Worm (Caenorhabditis elegans) whole organism, mixed stage, embryonic: ENCODE data around the gene F08H9.2.

Source experiments
- blmp-1 ChIP-seq: fragments of 150-350 bp; optimal IDR thresholded peaks from 2 replicates; lab custom pipeline; 2014; ENCODE audit warnings: missing biosample characterization, missing genetic modification characterization
- ceh-43 ChIP-seq: fragments of 200-800 bp; sonication (Bioruptor generic); optimal IDR thresholded peaks from 2 replicates; lab custom pipeline; 2018; ENCODE audit warnings: mild to moderate bottlenecking, missing genetic modification characterization, moderate library complexity, missing compliant biosample characterization
- ces-1 ChIP-seq: fragments of 150-350 bp; optimal IDR thresholded peaks from 2 replicates; lab custom pipeline; 2014; ENCODE audit warnings: missing biosample characterization, missing genetic modification reagents, missing genetic modification characterization
- elt-3 ChIP-seq: fragments of 150-350 bp; optimal IDR thresholded peaks from 2 replicates; lab custom pipeline; 2014; ENCODE audit warnings: missing biosample characterization, missing genetic modification characterization
- lin-13 ChIP-seq: fragments of 150-350 bp; optimal IDR thresholded peaks from 2 replicates; lab custom pipeline; 2014; ENCODE audit warnings: missing biosample characterization, missing genetic modification characterization
- lsy-2 ChIP-seq: fragments of 150-350 bp; optimal IDR thresholded peaks from 2 replicates; lab custom pipeline; 2014; ENCODE audit warnings: missing biosample characterization, missing genetic modification characterization
- mab-5 ChIP-seq: fragments of 150-350 bp; optimal IDR thresholded peaks from 2 replicates; lab custom pipeline; 2014; ENCODE audit warnings: missing biosample characterization, missing genetic modification characterization
- nhr-12 ChIP-seq: fragments of 150-350 bp; optimal IDR thresholded peaks from 2 replicates; lab custom pipeline; 2014; ENCODE audit warnings: missing biosample characterization, missing genetic modification characterization
- nhr-76 ChIP-seq: sonication (generic microtip); optimal IDR thresholded peaks from 2 replicates; lab custom pipeline; 2017; ENCODE audit warnings: missing biosample characterization, missing genetic modification characterization
- pha-4 ChIP-seq: fragments of 150-350 bp; optimal IDR thresholded peaks from 2 replicates; lab custom pipeline; 2018; ENCODE audit warnings: missing biosample characterization, missing genetic modification reagents, missing genetic modification characterization
- snpc-4 ChIP-seq: fragments of 150-350 bp; optimal IDR thresholded peaks from 2 replicates; lab custom pipeline; 2014; ENCODE audit warnings: missing biosample characterization, missing genetic modification characterization
- tbx-8 ChIP-seq: fragments of 200-800 bp; sonication (Bioruptor generic); optimal IDR thresholded peaks from 2 replicates; lab custom pipeline; 2018; ENCODE audit warnings: mild to moderate bottlenecking, missing genetic modification characterization, moderate library complexity, missing compliant biosample characterization
- unc-39 ChIP-seq: fragments of 150-350 bp; optimal IDR thresholded peaks from 2 replicates; lab custom pipeline; 2014; ENCODE audit warnings: missing biosample characterization, missing genetic modification characterization
- unc-62 ChIP-seq: fragments of 150-350 bp; optimal IDR thresholded peaks from 2 replicates; lab custom pipeline; 2014; ENCODE audit warnings: missing biosample characterization, missing genetic modification reagents, missing genetic modification characterization

ce11 chrV:14417735-14418134 is 42.7 kb upstream of the F08H9.2 start, which contains the start of the genes nxf-2 and set-31:
- no peak for TF ChIP-seq lin-13 (tag; lab: Kevin White, UChicago)
- TF ChIP-seq unc-62 (GFP tag; lab: Kevin White, UChicago), result no peak
- no peak for TF ChIP-seq snpc-4 (tag; lab: Kevin White, UChicago)
- TF ChIP-seq lsy-2 (tag; lab: Kevin White, UChicago), result no peak
- no peak for TF ChIP-seq blmp-1 (tag; lab: Kevin White, UChicago)
- TF ChIP-seq nhr-12 (tag; lab: Kevin White, UChicago), result no peak
- no peak for TF ChIP-seq ces-1 (GFP tag; lab: Kevin White, UChicago)
- no peak for TF ChIP-seq nhr-76
- no peak for TF ChIP-seq elt-3 (tag; lab: Kevin White, UChicago)
- TF ChIP-seq unc-39, result no peak
- TF ChIP-seq mab-5, result no peak
- TF ChIP-seq ceh-43 (GFP tag; lab: Kevin White, UChicago), result no peak
- no peak for TF ChIP-seq tbx-8 (GFP tag; lab: Kevin White, UChicago)
- no peak for TF ChIP-seq pha-4 (tag; lab: Kevin White, UChicago)
